Fruit fly (Drosophila melanogaster) whole organism, adult: ENCODE data around the gene CG11555.

Source experiments
- CG11617 ChIP-seq: fragments of 200-800 bp; sonication (Bioruptor generic); optimal IDR thresholded peaks from 2 replicates; lab custom pipeline; 2017; ENCODE audit warnings: mild to moderate bottlenecking, missing biosample characterization, missing genetic modification reagents, missing genetic modification characterization
- CG12768 ChIP-seq: fragments of 200-800 bp; sonication (Bioruptor generic); optimal IDR thresholded peaks from 2 replicates; lab custom pipeline; 2017; ENCODE audit warnings: missing biosample characterization, missing genetic modification characterization, mild to moderate bottlenecking, moderate library complexity, missing genetic modification reagents
- CG14711 ChIP-seq: fragments of 200-800 bp; sonication (Bioruptor generic); optimal IDR thresholded peaks from 2 replicates; lab custom pipeline; 2018; ENCODE audit warnings: missing biosample characterization, mild to moderate bottlenecking, missing genetic modification characterization, moderate library complexity
- CG5204 ChIP-seq: fragments of 200-800 bp; sonication (Bioruptor generic); optimal IDR thresholded peaks from 2 replicates; lab custom pipeline; 2016; ENCODE audit warnings: missing biosample characterization, missing genetic modification characterization
- CG7045 ChIP-seq: fragments of 200-800 bp; sonication (Bioruptor generic); optimal IDR thresholded peaks from 2 replicates; lab custom pipeline; 2017; ENCODE audit warnings: missing biosample characterization, mild to moderate bottlenecking, missing genetic modification characterization
- Clk ChIP-seq: fragments of 200-800 bp; sonication (Bioruptor generic); optimal IDR thresholded peaks from 2 replicates; lab custom pipeline; 2017; ENCODE audit warnings: missing biosample characterization, missing genetic modification characterization
- Crg-1 ChIP-seq: fragments of 200-800 bp; sonication (Bioruptor generic); optimal IDR thresholded peaks from 2 replicates; lab custom pipeline; 2016; ENCODE audit warnings: missing biosample characterization, missing genetic modification characterization
- Mnt ChIP-seq: fragments of 200-800 bp; sonication (Bioruptor generic); optimal IDR thresholded peaks from 2 replicates; lab custom pipeline; 2016; ENCODE audit warnings: missing biosample characterization, mild to moderate bottlenecking, missing genetic modification characterization
- bab1 ChIP-seq: fragments of 200-800 bp; sonication (Bioruptor generic); optimal IDR thresholded peaks from 3 replicates; lab custom pipeline; 2019; ENCODE audit warnings: missing biosample characterization, mild to moderate bottlenecking, missing genetic modification characterization, moderate library complexity
- cic ChIP-seq: fragments of 200-800 bp; sonication (Bioruptor generic); optimal IDR thresholded peaks from 2 replicates; lab custom pipeline; 2017; ENCODE audit warnings: missing biosample characterization, mild to moderate bottlenecking, missing genetic modification characterization, moderate library complexity
- tj ChIP-seq: fragments of 200-800 bp; sonication (Bioruptor generic); optimal IDR thresholded peaks from 3 replicates; lab custom pipeline; 2017; ENCODE audit warnings: missing biosample characterization, mild to moderate bottlenecking, missing genetic modification characterization, moderate library complexity
- toe ChIP-seq: fragments of 200-800 bp; sonication (Bioruptor generic); optimal IDR thresholded peaks from 2 replicates; lab custom pipeline; 2016; ENCODE audit warnings: missing biosample characterization, missing genetic modification characterization

- TF ChIP-seq CG11617 (peak; percentile 61), Crg-1 (peak; percentile 2), Clk (no peak), bab1 (GFP tag; lab: Kevin White, UChicago) (no peak), CG7045 (peak; percentile 4), CG14711 (no peak), CG12768 (GFP tag; lab: Kevin White, UChicago) (peak; percentile 21), toe (GFP tag; lab: Kevin White, UChicago) (no peak), Mnt (peak; percentile 78), CG5204 (GFP tag; lab: Kevin White, UChicago) (no peak), tj (GFP tag; lab: Kevin White, UChicago) (peak; percentile 68), cic (GFP tag; lab: Kevin White, UChicago) (peak; percentile 49)
Measured at dm6 chr2L:246656-247340, 26.8 kb upstream of the CG11555 start.
